Worm (Caenorhabditis elegans): ENCODE results near the gene npr-11.

npr-11 gene

DNA sequence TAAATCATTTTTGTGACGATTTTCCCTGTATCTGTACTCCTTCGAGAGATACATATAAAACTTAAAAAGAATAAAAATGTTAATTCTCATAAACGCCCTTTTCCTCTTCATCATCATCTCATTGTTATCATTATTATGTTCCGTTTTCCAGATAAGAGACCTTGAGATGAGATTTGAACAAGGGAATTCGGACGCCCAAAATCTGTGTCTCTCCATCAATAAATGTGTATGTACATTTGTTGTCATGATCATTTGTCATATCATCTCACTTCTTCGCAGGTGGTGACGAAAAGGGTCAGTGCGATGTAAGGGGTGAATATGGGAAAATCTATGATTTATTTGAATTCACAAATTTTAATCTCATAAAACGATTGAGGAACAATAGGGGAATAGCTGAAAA is 23.4 kb downstream of the npr-11 start:
- TF ChIP-seq nhr-25 (tag; optimal IDR thresholded peaks at IDR 0.05) (no peak), alr-1 (tag; optimal IDR thresholded peaks at IDR 0.05) (no peak), nhr-11 (tag; optimal IDR thresholded peaks at IDR 0.05) (no peak), mbf-1 (tag; optimal IDR thresholded peaks at IDR 0.05) (no peak), nhr-237 (tag; optimal IDR thresholded peaks at IDR 0.05) (no peak), zag-1 (tag; optimal IDR thresholded peaks at IDR 0.05) (no peak), dmd-4 (tag; optimal IDR thresholded peaks at IDR 0.05) (no peak), mab-5 (tag; optimal IDR thresholded peaks at IDR 0.05) (no peak), unc-62 (GFP tag; optimal IDR thresholded peaks at IDR 0.05) (no peak), F13H6.1 (tag; optimal IDR thresholded peaks at IDR 0.05) (no peak), sma-3 (GFP tag; optimal IDR thresholded peaks at IDR 0.05) (no peak), elt-1 (tag; optimal IDR thresholded peaks at IDR 0.05) (no peak), Y55F3AM.14 (GFP tag; optimal IDR thresholded peaks at IDR 0.05) (no peak), egl-27 (tag; optimal IDR thresholded peaks at IDR 0.05) (no peak), unc-55 (GFP tag; optimal IDR thresholded peaks at IDR 0.05) (no peak), nhr-6 (tag; optimal IDR thresholded peaks at IDR 0.05) (no peak), elt-3 (tag; optimal IDR thresholded peaks at IDR 0.05) (no peak)

ce11 chrX:1230658-1231057 is 24.8 kb downstream of the npr-11 start, which contains the start of gene C46H3.2:
Gene C46H3.2, minus strand, starts transcription at chrX:1230758.
- TF ChIP-seq F13H6.1 (tag; optimal IDR thresholded peaks at IDR 0.05) (no peak), R02D3.7 (tag; optimal IDR thresholded peaks at IDR 0.05) (no peak), lin-13 (GFP tag; optimal IDR thresholded peaks at IDR 0.05) (no peak), nhr-77 (tag; optimal IDR thresholded peaks at IDR 0.05) (no peak), ztf-1 (GFP tag; conservative IDR thresholded peaks at IDR 0.05) (no peak), nhr-12 (tag; optimal IDR thresholded peaks at IDR 0.05) (no peak), nhr-237 (tag; optimal IDR thresholded peaks at IDR 0.05) (no peak)

- TF ChIP-seq elt-3 (tag; optimal IDR thresholded peaks at IDR 0.05), result no peak
- peak; percentile 59 for TF ChIP-seq unc-55 (GFP tag; optimal IDR thresholded peaks at IDR 0.05)
- TF ChIP-seq unc-62 (GFP tag; optimal IDR thresholded peaks at IDR 0.05), result no peak
Observed at ce11 chrX:1223841-1224240, 31.6 kb downstream of the npr-11 start.

- TF ChIP-seq F13H6.1 (tag; optimal IDR thresholded peaks at IDR 0.05) (no peak), nhr-6 (tag; optimal IDR thresholded peaks at IDR 0.05) (no peak), egl-27 (tag; optimal IDR thresholded peaks at IDR 0.05) (no peak)
Observed at ce11 chrX:1223089-1223488, 32.4 kb downstream of the npr-11 start.

ce11 chrX:1222391-1222790 is 33.1 kb downstream of the npr-11 start:
- TF ChIP-seq fos-1 (tag; optimal IDR thresholded peaks at IDR 0.05) (no peak), lsy-2 (tag; optimal IDR thresholded peaks at IDR 0.05) (no peak), F13H6.1 (tag; optimal IDR thresholded peaks at IDR 0.05) (no peak)

- TF ChIP-seq lin-13 (GFP tag; optimal IDR thresholded peaks at IDR 0.05) (no peak), Y55F3AM.14 (GFP tag; optimal IDR thresholded peaks at IDR 0.05) (no peak), mdl-1 (tag; optimal IDR thresholded peaks at IDR 0.05) (no peak), unc-62 (GFP tag; optimal IDR thresholded peaks at IDR 0.05) (no peak), lsy-2 (tag; optimal IDR thresholded peaks at IDR 0.05) (no peak), mab-5 (tag; optimal IDR thresholded peaks at IDR 0.05) (no peak), nhr-23 (tag; optimal IDR thresholded peaks at IDR 0.05) (no peak), unc-39 (tag; optimal IDR thresholded peaks at IDR 0.05) (no peak), ztf-1 (GFP tag; conservative IDR thresholded peaks at IDR 0.05) (no peak), nhr-77 (tag; optimal IDR thresholded peaks at IDR 0.05) (no peak), nhr-6 (tag; optimal IDR thresholded peaks at IDR 0.05) (no peak), ztf-11 (tag; optimal IDR thresholded peaks at IDR 0.05) (no peak)
Observed at ce11 chrX:1218457-1218856, 37.0 kb downstream of the npr-11 start.

- TF ChIP-seq mbf-1 (tag; optimal IDR thresholded peaks at IDR 0.05) (no peak), elt-1 (tag; optimal IDR thresholded peaks at IDR 0.05) (no peak), mdl-1 (tag; optimal IDR thresholded peaks at IDR 0.05) (no peak), nhr-6 (tag; optimal IDR thresholded peaks at IDR 0.05) (no peak), nhr-11 (tag; optimal IDR thresholded peaks at IDR 0.05) (no peak), ceh-82 (tag; optimal IDR thresholded peaks at IDR 0.05) (no peak), egl-27 (tag; optimal IDR thresholded peaks at IDR 0.05) (no peak), Y55F3AM.14 (GFP tag; optimal IDR thresholded peaks at IDR 0.05) (no peak)
Observed at ce11 chrX:1216833-1217232, 38.6 kb downstream of the npr-11 start.

All from whole organism, L2 larva.